Worm (Caenorhabditis elegans) whole organism, L2 larva: ENCODE results near the gene jud-4.

ENCODE experiments used
- nhr-11 ChIP-seq: fragments of 150-350 bp; optimal IDR thresholded peaks from 2 replicates; lab custom pipeline; 2014; ENCODE audit warnings: missing biosample characterization, missing genetic modification characterization
- unc-55 ChIP-seq: fragments of 150-350 bp; sonication (generic microtip); optimal IDR thresholded peaks from 3 replicates; lab custom pipeline; 2014; ENCODE audit warnings: missing biosample characterization, missing genetic modification reagents, missing genetic modification characterization

- no peak for TF ChIP-seq unc-55 (GFP tag; lab: Kevin White, UChicago)
- TF ChIP-seq nhr-11 (tag; lab: Kevin White, UChicago): no peak
Measured at ce11 chrX:15270656-15271055, 13.3 kb upstream of the jud-4 start.
